Fruit fly (Drosophila melanogaster) whole organism, embryonic: ENCODE results near the gene CG11698.

ENCODE experiments used
- Antp ChIP-seq: fragments of 200-800 bp; sonication (Bioruptor generic); optimal IDR thresholded peaks from 3 replicates; lab custom pipeline; 2016; ENCODE audit warnings: missing biosample characterization, missing genetic modification characterization
- CG10209 ChIP-seq: fragments of 200-800 bp; sonication (Bioruptor generic); optimal IDR thresholded peaks from 3 replicates; lab custom pipeline; 2017; ENCODE audit warnings: missing biosample characterization, mild to moderate bottlenecking, missing genetic modification characterization, missing genetic modification reagents
- CG10267 ChIP-seq: fragments of 200-800 bp; sonication (Bioruptor generic); optimal IDR thresholded peaks from 2 replicates; lab custom pipeline; 2018; ENCODE audit warnings: missing biosample characterization, mild to moderate bottlenecking, missing genetic modification characterization, moderate library complexity
- CG10274 ChIP-seq: fragments of 200-800 bp; sonication (Bioruptor generic); optimal IDR thresholded peaks from 3 replicates; lab custom pipeline; 2017; ENCODE audit warnings: missing biosample characterization, mild to moderate bottlenecking, missing genetic modification characterization
- CG12659 ChIP-seq: fragments of 200-800 bp; sonication (Bioruptor generic); optimal IDR thresholded peaks from 3 replicates; lab custom pipeline; 2017; ENCODE audit warnings: mild to moderate bottlenecking, missing biosample characterization, missing genetic modification reagents, missing genetic modification characterization
- CG13123 ChIP-seq: fragments of 200-800 bp; sonication (Bioruptor generic); optimal IDR thresholded peaks from 2 replicates; lab custom pipeline; 2016; ENCODE audit warnings: missing biosample characterization, missing genetic modification characterization
- CG13424 ChIP-seq: fragments of 200-800 bp; sonication (Bioruptor generic); optimal IDR thresholded peaks from 2 replicates; lab custom pipeline; 2019; ENCODE audit warnings: missing biosample characterization, mild to moderate bottlenecking, missing genetic modification characterization, moderate library complexity
- CG15601 ChIP-seq: fragments of 200-800 bp; sonication (Bioruptor generic); optimal IDR thresholded peaks from 3 replicates; lab custom pipeline; 2019; ENCODE audit warnings: missing biosample characterization, mild to moderate bottlenecking, missing genetic modification characterization, moderate library complexity
- CG16779 ChIP-seq: fragments of 200-800 bp; sonication (Bioruptor generic); IDR thresholded peaks from 2 replicates; pipeline ENCODE4 v1.3.6; 2022; ENCODE audit warnings: missing biosample characterization, missing genetic modification characterization
- CG17912 ChIP-seq: fragments of 200-800 bp; sonication (Bioruptor generic); optimal IDR thresholded peaks from 2 replicates; lab custom pipeline; 2018; ENCODE audit warnings: missing biosample characterization, mild to moderate bottlenecking, missing genetic modification characterization
- CG2129 ChIP-seq: fragments of 200-800 bp; sonication (Bioruptor generic); IDR thresholded peaks from 2 replicates; pipeline ENCODE4 v1.3.6; 2022; ENCODE audit warnings: missing biosample characterization, missing genetic modification characterization; ENCODE audit not compliant: partially characterized antibody
- CG4328 ChIP-seq: fragments of 200-800 bp; sonication (Bioruptor generic); optimal IDR thresholded peaks from 3 replicates; lab custom pipeline; 2017; ENCODE audit warnings: missing biosample characterization, missing genetic modification reagents, missing genetic modification characterization
- CG6175 ChIP-seq: fragments of 200-800 bp; sonication (Bioruptor generic); IDR thresholded peaks from 3 replicates; pipeline ENCODE4 v1.3.6; 2022; ENCODE audit warnings: missing biosample characterization, missing genetic modification characterization
- CG6654 ChIP-seq: fragments of 200-800 bp; sonication (Bioruptor generic); optimal IDR thresholded peaks from 2 replicates; lab custom pipeline; 2017; ENCODE audit warnings: missing biosample characterization, mild to moderate bottlenecking, missing genetic modification characterization
- CG6854 ChIP-seq: fragments of 200-800 bp; sonication (Bioruptor generic); optimal IDR thresholded peaks from 3 replicates; lab custom pipeline; 2017; ENCODE audit warnings: missing biosample characterization, mild to moderate bottlenecking, missing genetic modification characterization
- CG9215 ChIP-seq: fragments of 200-800 bp; sonication (Bioruptor generic); IDR thresholded peaks from 2 replicates; pipeline ENCODE4 v1.3.6; 2022; ENCODE audit warnings: missing biosample characterization, missing genetic modification characterization
- D ChIP-seq, 2 experiments: fragments of 200-800 bp in 1 of 2; fragments of >200 bp in 1 of 2; sonication (Bioruptor generic) in 1 of 2; optimal IDR thresholded peaks; 2 replicates in 1 of 2; 3 replicates in 1 of 2; lab custom pipeline; 2017; ENCODE audit warnings: mild to moderate bottlenecking in 1 of 2, missing biosample characterization in 1 of 2, missing genetic modification characterization in 1 of 2, missing genetic modification reagents in 1 of 2
- D19B ChIP-seq: fragments of 200-800 bp; sonication (Bioruptor generic); optimal IDR thresholded peaks from 2 replicates; lab custom pipeline; 2017; ENCODE audit warnings: missing biosample characterization, mild to moderate bottlenecking, missing genetic modification characterization
- Dbx ChIP-seq: fragments of 200-800 bp; sonication (Bioruptor generic); IDR thresholded peaks from 3 replicates; pipeline ENCODE4 v1.3.6; 2022; ENCODE audit warnings: missing biosample characterization, missing genetic modification characterization
- Ets65A ChIP-seq: fragments of 200-800 bp; sonication (Bioruptor generic); peaks from one replicate; lab custom pipeline; 2016; ENCODE audit warnings: missing biosample characterization, missing genetic modification characterization
- Hr3 ChIP-seq: fragments of 200-800 bp; sonication (Bioruptor generic); optimal IDR thresholded peaks from 3 replicates; lab custom pipeline; 2016; ENCODE audit warnings: missing biosample characterization, missing genetic modification characterization
- Myb ChIP-seq: fragments of 200-800 bp; sonication (Bioruptor generic); optimal IDR thresholded peaks from 2 replicates; lab custom pipeline; 2016; ENCODE audit warnings: missing biosample characterization, missing genetic modification characterization
- NC2α ChIP-seq: fragments of 200-800 bp; sonication (Bioruptor generic); optimal IDR thresholded peaks from 2 replicates; lab custom pipeline; 2016; ENCODE audit warnings: missing biosample characterization, missing genetic modification characterization
- Nf-YC ChIP-seq: fragments of 200-800 bp; optimal IDR thresholded peaks from 3 replicates; lab custom pipeline; 2019; ENCODE audit warnings: missing biosample characterization, mild to moderate bottlenecking, missing genetic modification characterization, moderate library complexity
- Ssrp ChIP-seq: fragments of 200-800 bp; sonication (Bioruptor generic); optimal IDR thresholded peaks from 2 replicates; lab custom pipeline; 2018; ENCODE audit warnings: missing biosample characterization, mild to moderate bottlenecking, missing genetic modification characterization, moderate library complexity
- Tbp ChIP-seq: fragments of >200 bp; optimal IDR thresholded peaks from 2 replicates; lab custom pipeline; 2018; ENCODE audit warnings: missing biosample characterization, missing genetic modification characterization
- ab ChIP-seq: fragments of 200-800 bp; sonication (Bioruptor generic); optimal IDR thresholded peaks from 2 replicates; lab custom pipeline; 2016; ENCODE audit warnings: missing biosample characterization, missing genetic modification characterization
- ci ChIP-seq: fragments of 200-800 bp; sonication (Bioruptor generic); IDR thresholded peaks from 3 replicates; pipeline ENCODE4 v1.3.6; 2022; ENCODE audit warnings: missing biosample characterization, missing genetic modification characterization
- crc ChIP-seq: fragments of 200-800 bp; sonication (Bioruptor generic); optimal IDR thresholded peaks from 2 replicates; lab custom pipeline; 2016; ENCODE audit warnings: missing biosample characterization, missing genetic modification characterization
- dmrt11E ChIP-seq: fragments of 200-800 bp; sonication (Bioruptor generic); optimal IDR thresholded peaks from 3 replicates; lab custom pipeline; 2018; ENCODE audit warnings: missing biosample characterization, mild to moderate bottlenecking, missing genetic modification characterization, moderate library complexity
- ems ChIP-seq: fragments of 200-800 bp; sonication (Bioruptor generic); optimal IDR thresholded peaks from 3 replicates; lab custom pipeline; 2016; ENCODE audit warnings: missing biosample characterization, missing genetic modification characterization
- en ChIP-seq: fragments of 200-800 bp; sonication (Bioruptor generic); optimal IDR thresholded peaks from 2 replicates; lab custom pipeline; 2016; ENCODE audit warnings: missing biosample characterization, missing genetic modification characterization
- eve ChIP-seq, 2 experiments: fragments of >200 bp; optimal IDR thresholded peaks; 2 replicates each; lab custom pipeline; 2017; ENCODE audit warnings: missing biosample characterization in 2 of 2, missing genetic modification characterization in 2 of 2
- ewg ChIP-seq: fragments of 200-800 bp; sonication (Bioruptor generic); optimal IDR thresholded peaks from 3 replicates; lab custom pipeline; 2017; ENCODE audit warnings: mild to moderate bottlenecking, missing biosample characterization, missing genetic modification reagents, missing genetic modification characterization
- fru ChIP-seq: fragments of >200 bp; optimal IDR thresholded peaks from 2 replicates; lab custom pipeline; 2017
- ind ChIP-seq: fragments of 200-800 bp; sonication (Bioruptor generic); optimal IDR thresholded peaks from 3 replicates; lab custom pipeline; 2016; ENCODE audit warnings: missing biosample characterization, missing genetic modification characterization
- insv ChIP-seq, 2 experiments: fragments of 200-800 bp; sonication (Bioruptor generic); optimal IDR thresholded peaks; 3 replicates each; lab custom pipeline; 2016 to 2018; ENCODE audit warnings: missing biosample characterization in 2 of 2, missing genetic modification characterization in 2 of 2
- inv ChIP-seq: fragments of 200-800 bp; sonication (Bioruptor generic); IDR thresholded peaks from 2 replicates; pipeline ENCODE4 v1.3.6; 2022; ENCODE audit warnings: missing biosample characterization, missing genetic modification characterization; ENCODE audit not compliant: partially characterized antibody
- prd ChIP-seq, 3 experiments: fragments of >200 bp in 2 of 3; fragments of 200-800 bp in 1 of 3; sonication (Bioruptor generic) in 1 of 3; optimal IDR thresholded peaks in 2 of 3; IDR thresholded peaks in 1 of 3; 2 replicates in 2 of 3; 3 replicates in 1 of 3; pipeline versions ENCODE4 v1.3.6 to Lab custom; 2017 to 2022; ENCODE audit warnings: missing biosample characterization in 1 of 3, missing genetic modification characterization in 1 of 3
- rib ChIP-seq: fragments of 200-800 bp; sonication (Bioruptor generic); IDR thresholded peaks from 2 replicates; pipeline ENCODE4 v1.3.6; 2022; ENCODE audit warnings: missing biosample characterization, missing genetic modification characterization
- run ChIP-seq: fragments of 200-800 bp; sonication (Bioruptor generic); optimal IDR thresholded peaks from 3 replicates; lab custom pipeline; 2018; ENCODE audit warnings: missing biosample characterization, mild to moderate bottlenecking, missing genetic modification characterization
- sim ChIP-seq: fragments of 200-800 bp; sonication (Bioruptor generic); IDR thresholded peaks from 2 replicates; pipeline ENCODE4 v1.3.6; 2022; ENCODE audit warnings: missing biosample characterization, missing genetic modification characterization
- sr ChIP-seq: fragments of 200-800 bp; sonication (Bioruptor generic); IDR thresholded peaks from 3 replicates; pipeline ENCODE4 v1.3.6; 2022; ENCODE audit warnings: missing biosample characterization, missing genetic modification characterization
- tin ChIP-seq: fragments of 200-800 bp; sonication (Bioruptor generic); optimal IDR thresholded peaks from 3 replicates; lab custom pipeline; 2016; ENCODE audit warnings: missing biosample characterization, missing genetic modification characterization
- twi ChIP-seq: fragments of 200-800 bp; optimal IDR thresholded peaks from 2 replicates; lab custom pipeline; 2019; ENCODE audit warnings: missing biosample characterization, mild to moderate bottlenecking, missing genetic modification characterization, moderate library complexity
- wdn ChIP-seq: fragments of 200-800 bp; sonication (Bioruptor generic); IDR thresholded peaks from 2 replicates; pipeline ENCODE4 v1.3.6; 2022; ENCODE audit warnings: missing biosample characterization, missing genetic modification characterization
- zen ChIP-seq: fragments of 200-800 bp; sonication (Bioruptor generic); optimal IDR thresholded peaks from 3 replicates; lab custom pipeline; 2018; ENCODE audit warnings: missing biosample characterization, mild to moderate bottlenecking, missing genetic modification characterization, moderate library complexity

CG11698 gene

DNA sequence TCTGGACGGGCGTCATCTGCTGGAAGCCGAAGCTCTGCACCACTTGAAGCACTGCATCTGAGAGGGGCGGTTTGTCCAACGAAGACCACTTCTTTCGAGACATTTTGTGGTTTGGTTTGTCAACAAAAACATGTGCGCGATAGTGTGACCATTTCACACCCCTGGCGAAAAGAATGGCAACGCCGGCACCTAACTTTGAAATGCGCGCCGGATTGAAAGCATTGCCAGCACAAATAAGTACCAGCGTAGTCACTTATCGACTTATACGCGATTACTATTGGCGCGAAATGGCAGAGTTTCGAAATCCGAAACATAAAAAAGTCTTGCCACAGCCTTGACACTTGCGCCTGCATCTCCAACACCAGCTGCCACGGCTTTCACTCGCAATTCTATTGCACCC is 42.2 kb upstream of the CG11698 start, which contains the start of gene CG9630 (continued):
- TF ChIP-seq CG6854 (GFP tag; lab: Kevin White, UChicago) = no peak
- no peak for TF ChIP-seq Nf-YC (tag; lab: Kevin White, UChicago)
- TF ChIP-seq sr (GFP tag; lab: Robert Waterston, UW) = no peak
- no peak for TF ChIP-seq ind (GFP tag; lab: Kevin White, UChicago)
- no peak for TF ChIP-seq eve (GFP tag; optimal IDR thresholded peaks at IDR 0.05; lab: Kevin White, UChicago)

DNA sequence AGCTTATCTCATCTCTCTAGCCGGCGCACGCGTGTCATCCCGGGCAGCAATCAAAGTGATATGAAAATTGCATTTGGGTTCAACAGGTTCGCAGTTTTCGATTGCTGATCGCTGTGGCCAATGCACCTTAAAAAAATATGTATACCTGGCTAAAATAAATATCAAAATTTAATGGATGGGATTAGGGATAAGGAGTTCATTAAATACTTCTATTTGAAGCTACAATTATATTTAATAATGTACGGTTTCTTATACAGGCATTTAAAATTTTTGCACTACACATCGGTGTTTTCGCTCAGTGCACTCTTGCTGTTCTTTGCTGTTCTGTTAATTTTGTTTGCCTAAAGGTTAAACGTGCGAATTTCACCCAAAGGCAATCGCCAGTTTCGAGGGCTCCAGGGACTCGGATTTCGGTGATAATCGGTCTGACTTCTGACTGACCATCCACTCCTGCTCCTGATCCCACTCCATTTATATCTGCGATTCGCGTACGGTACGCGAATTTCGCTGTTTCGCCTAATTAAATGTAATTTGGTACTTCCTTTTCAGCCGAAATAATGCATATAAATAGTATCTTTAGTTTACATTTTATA is 39.3 kb upstream of the CG11698 start:
- TF ChIP-seq en (GFP tag; lab: Kevin White, UChicago) (no peak), zen (tag; lab: Kevin White, UChicago) (no peak), Tbp (GFP tag; lab: Kevin White, UChicago) (no peak), CG4328 (GFP tag; lab: Kevin White, UChicago) (no peak), CG13424 (no peak), Myb (GFP tag; lab: Kevin White, UChicago) (no peak), D19B (no peak), Ets65A (GFP tag; lab: Kevin White, UChicago) (peak; percentile 27)

DNA sequence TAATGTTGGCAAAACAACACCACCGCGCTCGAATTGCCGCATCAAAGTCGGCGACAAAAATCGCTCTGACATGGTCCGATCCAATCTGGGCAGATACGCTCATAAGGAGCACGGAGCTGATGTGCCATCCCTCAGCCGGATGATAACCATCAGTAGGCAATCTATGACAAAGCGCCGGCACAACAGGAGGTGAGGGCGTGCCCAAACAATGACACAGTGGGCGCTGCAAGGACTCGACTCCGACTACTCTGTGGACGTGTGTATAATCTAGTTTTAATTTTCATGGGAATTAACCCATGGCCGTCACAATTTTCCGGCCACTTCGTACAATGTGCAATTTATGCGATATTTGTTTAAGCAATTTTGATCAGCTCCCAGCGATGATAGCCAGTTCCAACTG is 37.0 kb upstream of the CG11698 start:
- TF ChIP-seq CG16779 (GFP tag; lab: Robert Waterston, UW) (no peak), ci (GFP tag; lab: Robert Waterston, UW) (no peak), CG6654 (GFP tag; lab: Kevin White, UChicago) (no peak), ab (GFP tag; lab: Kevin White, UChicago) (no peak), CG10274 (no peak), CG17912 (GFP tag; lab: Kevin White, UChicago) (no peak), tin (GFP tag; lab: Kevin White, UChicago) (no peak), fru (lab: Kevin White, UChicago) (no peak), crc (no peak), Hr3 (GFP tag; lab: Kevin White, UChicago) (no peak), Ssrp (tag; lab: Kevin White, UChicago) (no peak), wdn (no peak), CG10209 (no peak), run (tag; lab: Kevin White, UChicago) (no peak), D (optimal IDR thresholded peaks at IDR 0.05; lab: Kevin White, UChicago) (peak; percentile 76), D (GFP tag; optimal IDR thresholded peaks at IDR 0.05; lab: Kevin White, UChicago) (no peak), sim (GFP tag; lab: Robert Waterston, UW) (no peak), NC2α (GFP tag; lab: Kevin White, UChicago) (no peak), CG6175 (GFP tag; lab: Robert Waterston, UW) (no peak), CG2129 (GFP tag; lab: Robert Waterston, UW) (no peak), CG10267 (no peak), rib (no peak), zen (tag; lab: Kevin White, UChicago) (peak; percentile 89), inv (GFP tag; lab: Robert Waterston, UW) (no peak), CG12659 (GFP tag; lab: Kevin White, UChicago) (no peak), CG9215 (no peak), prd (optimal IDR thresholded peaks at IDR 0.05; lab: Kevin White, UChicago) (no peak), prd (GFP tag; IDR thresholded peaks at IDR 0.05; lab: Robert Waterston, UW) (peak; percentile 72; the same call in 2 of the 3 replicates), CG15601 (tag; lab: Kevin White, UChicago) (no peak), Dbx (no peak), CG13123 (GFP tag; lab: Kevin White, UChicago) (no peak), insv (GFP tag; optimal IDR thresholded peaks at IDR 0.05; lab: Kevin White, UChicago) (no peak), Antp (GFP tag; lab: Kevin White, UChicago) (no peak), twi (tag; lab: Kevin White, UChicago) (peak; percentile 77), ems (GFP tag; lab: Kevin White, UChicago) (no peak), ewg (GFP tag; lab: Kevin White, UChicago) (no peak), dmrt11E (tag; lab: Kevin White, UChicago) (no peak)
